Fruit fly (Drosophila melanogaster) whole organism, embryonic: ENCODE results near the gene CG7878.

Source experiments
- ATbp ChIP-seq: fragments of 200-800 bp; sonication (Bioruptor generic); optimal IDR thresholded peaks from 2 replicates; lab custom pipeline; 2017; ENCODE audit warnings: missing biosample characterization, mild to moderate bottlenecking, missing genetic modification characterization, missing genetic modification reagents
- C15 ChIP-seq: fragments of 200-800 bp; sonication (Bioruptor generic); IDR thresholded peaks from 3 replicates; pipeline ENCODE4 v1.3.6; 2022; ENCODE audit warnings: missing biosample characterization, missing genetic modification characterization
- CG10462 ChIP-seq: fragments of 200-800 bp; sonication (Bioruptor generic); optimal IDR thresholded peaks from 2 replicates; lab custom pipeline; 2016; ENCODE audit warnings: missing biosample characterization, missing genetic modification characterization
- CG11247 ChIP-seq: fragments of 200-800 bp; sonication (Bioruptor generic); IDR thresholded peaks from 2 replicates; pipeline ENCODE4 v1.3.6; 2022; ENCODE audit warnings: missing biosample characterization, missing genetic modification characterization
- CG11695 ChIP-seq: fragments of 200-800 bp; sonication (Bioruptor generic); IDR thresholded peaks from 3 replicates; pipeline ENCODE4 v1.3.6; 2022; ENCODE audit warnings: missing biosample characterization, missing genetic modification characterization
- CG14441 ChIP-seq: fragments of 200-800 bp; sonication (Bioruptor generic); IDR thresholded peaks from 2 replicates; pipeline ENCODE4 v1.3.6; 2022; ENCODE audit warnings: missing biosample characterization, missing genetic modification characterization
- CG1602 ChIP-seq: fragments of 200-800 bp; sonication (Bioruptor generic); optimal IDR thresholded peaks from 3 replicates; lab custom pipeline; 2016; ENCODE audit warnings: missing biosample characterization, missing genetic modification characterization
- CG17912 ChIP-seq: fragments of 200-800 bp; sonication (Bioruptor generic); optimal IDR thresholded peaks from 2 replicates; lab custom pipeline; 2018; ENCODE audit warnings: missing biosample characterization, mild to moderate bottlenecking, missing genetic modification characterization
- CG1832 ChIP-seq: fragments of 200-800 bp; sonication (Bioruptor generic); optimal IDR thresholded peaks from 2 replicates; lab custom pipeline; 2017; ENCODE audit warnings: missing biosample characterization, mild to moderate bottlenecking, missing genetic modification characterization, inconsistent platforms
- CG18476 ChIP-seq: fragments of 200-800 bp; sonication (Bioruptor generic); optimal IDR thresholded peaks from 2 replicates; lab custom pipeline; 2016; ENCODE audit warnings: missing biosample characterization, mild to moderate bottlenecking, missing genetic modification characterization
- CG18764 ChIP-seq: fragments of 200-800 bp; sonication (Bioruptor generic); optimal IDR thresholded peaks from 3 replicates; lab custom pipeline; 2016; ENCODE audit warnings: missing biosample characterization, missing genetic modification characterization
- CG2712 ChIP-seq: fragments of 200-800 bp; optimal IDR thresholded peaks from 3 replicates; lab custom pipeline; 2019; ENCODE audit warnings: missing biosample characterization, mild to moderate bottlenecking, missing genetic modification characterization, moderate library complexity
- CG2875 ChIP-seq: fragments of 200-800 bp; sonication (Bioruptor generic); optimal IDR thresholded peaks from 2 replicates; lab custom pipeline; 2017; ENCODE audit warnings: missing biosample characterization, mild to moderate bottlenecking, missing genetic modification characterization, missing genetic modification reagents
- CG30403 ChIP-seq: fragments of 200-800 bp; sonication (Bioruptor generic); optimal IDR thresholded peaks from 3 replicates; lab custom pipeline; 2016; ENCODE audit warnings: missing biosample characterization, missing genetic modification characterization
- CG31388 ChIP-seq: fragments of 200-800 bp; sonication (Bioruptor generic); optimal IDR thresholded peaks from 2 replicates; lab custom pipeline; 2016; ENCODE audit warnings: missing biosample characterization, missing genetic modification characterization
- CG42726 ChIP-seq: fragments of 200-800 bp; sonication (Bioruptor generic); IDR thresholded peaks from 2 replicates; pipeline ENCODE4 v1.3.6; 2022; ENCODE audit warnings: missing biosample characterization, missing genetic modification characterization; ENCODE audit not compliant: partially characterized antibody
- CG5180 ChIP-seq: fragments of 200-800 bp; sonication (Bioruptor generic); optimal IDR thresholded peaks from 3 replicates; lab custom pipeline; 2017; ENCODE audit warnings: missing biosample characterization, missing genetic modification characterization, mild to moderate bottlenecking, moderate library complexity, missing genetic modification reagents
- CG6272 ChIP-seq: fragments of 200-800 bp; sonication (Bioruptor generic); IDR thresholded peaks from 2 replicates; pipeline ENCODE4 v1.3.6; 2022; ENCODE audit warnings: missing biosample characterization, missing genetic modification characterization
- CG6683 ChIP-seq: fragments of 200-800 bp; sonication (Bioruptor generic); optimal IDR thresholded peaks from 2 replicates; lab custom pipeline; 2017; ENCODE audit warnings: missing biosample characterization, mild to moderate bottlenecking, missing genetic modification characterization, missing genetic modification reagents
- Elba2 ChIP-seq: fragments of 200-800 bp; sonication (Bioruptor generic); optimal IDR thresholded peaks from 3 replicates; lab custom pipeline; 2016; ENCODE audit warnings: missing biosample characterization, missing genetic modification characterization
- NC2α ChIP-seq: fragments of 200-800 bp; sonication (Bioruptor generic); optimal IDR thresholded peaks from 2 replicates; lab custom pipeline; 2016; ENCODE audit warnings: missing biosample characterization, missing genetic modification characterization
- Neu2 ChIP-seq: fragments of 200-800 bp; sonication (Bioruptor generic); optimal IDR thresholded peaks from 3 replicates; lab custom pipeline; 2016; ENCODE audit warnings: missing biosample characterization, missing genetic modification characterization, borderline replicate concordance
- Oaz ChIP-seq: fragments of 200-800 bp; sonication (Bioruptor generic); IDR thresholded peaks from 2 replicates; pipeline ENCODE4 v1.3.6; 2022; ENCODE audit warnings: missing biosample characterization, missing genetic modification characterization
- Rx ChIP-seq: fragments of 200-800 bp; sonication (Bioruptor generic); IDR thresholded peaks from 2 replicates; pipeline ENCODE4 v1.3.6; 2022; ENCODE audit warnings: missing biosample characterization, missing genetic modification characterization
- Sry-β ChIP-seq: fragments of 200-800 bp; sonication (Bioruptor generic); optimal IDR thresholded peaks from 2 replicates; lab custom pipeline; 2018; ENCODE audit warnings: missing biosample characterization, mild to moderate bottlenecking, missing genetic modification characterization, moderate library complexity
- TFAM ChIP-seq: fragments of 200-800 bp; sonication (Bioruptor generic); optimal IDR thresholded peaks from 2 replicates; lab custom pipeline; 2017; ENCODE audit warnings: missing biosample characterization, missing genetic modification characterization, inconsistent platforms
- Vsx1 ChIP-seq: fragments of 200-800 bp; sonication (Bioruptor generic); optimal IDR thresholded peaks from 2 replicates; lab custom pipeline; 2017; ENCODE audit warnings: missing biosample characterization, mild to moderate bottlenecking, missing genetic modification characterization, missing genetic modification reagents
- dmrt11E ChIP-seq: fragments of 200-800 bp; sonication (Bioruptor generic); optimal IDR thresholded peaks from 3 replicates; lab custom pipeline; 2018; ENCODE audit warnings: missing biosample characterization, mild to moderate bottlenecking, missing genetic modification characterization, moderate library complexity
- dysf ChIP-seq: fragments of 200-800 bp; sonication (Bioruptor generic); IDR thresholded peaks from 3 replicates; pipeline ENCODE4 v1.3.6; 2022; ENCODE audit warnings: missing biosample characterization, missing genetic modification characterization
- gsb-n ChIP-seq: fragments of 200-800 bp; sonication (Bioruptor generic); optimal IDR thresholded peaks from 3 replicates; lab custom pipeline; 2018; ENCODE audit warnings: missing biosample characterization, mild to moderate bottlenecking, missing genetic modification characterization
- her ChIP-seq: fragments of 200-800 bp; sonication (Bioruptor generic); optimal IDR thresholded peaks from 2 replicates; lab custom pipeline; 2016; ENCODE audit warnings: missing biosample characterization, missing genetic modification characterization
- ind ChIP-seq: fragments of 200-800 bp; sonication (Bioruptor generic); optimal IDR thresholded peaks from 3 replicates; lab custom pipeline; 2016; ENCODE audit warnings: missing biosample characterization, missing genetic modification characterization
- kah ChIP-seq: fragments of 200-800 bp; sonication (Bioruptor generic); optimal IDR thresholded peaks from 2 replicates; lab custom pipeline; 2018; ENCODE audit warnings: missing biosample characterization, mild to moderate bottlenecking, missing genetic modification characterization
- pzg ChIP-seq: fragments of 200-800 bp; sonication (Bioruptor generic); optimal IDR thresholded peaks from 3 replicates; lab custom pipeline; 2018; ENCODE audit warnings: missing biosample characterization, mild to moderate bottlenecking, missing genetic modification characterization, moderate library complexity
- repo ChIP-seq: fragments of 200-800 bp; sonication (Bioruptor generic); optimal IDR thresholded peaks from 2 replicates; lab custom pipeline; 2016; ENCODE audit warnings: missing biosample characterization, missing genetic modification characterization
- tin ChIP-seq: fragments of 200-800 bp; sonication (Bioruptor generic); optimal IDR thresholded peaks from 3 replicates; lab custom pipeline; 2016; ENCODE audit warnings: missing biosample characterization, missing genetic modification characterization
- zen ChIP-seq: fragments of 200-800 bp; sonication (Bioruptor generic); optimal IDR thresholded peaks from 3 replicates; lab custom pipeline; 2018; ENCODE audit warnings: missing biosample characterization, mild to moderate bottlenecking, missing genetic modification characterization, moderate library complexity

Gene CG7878

DNA sequence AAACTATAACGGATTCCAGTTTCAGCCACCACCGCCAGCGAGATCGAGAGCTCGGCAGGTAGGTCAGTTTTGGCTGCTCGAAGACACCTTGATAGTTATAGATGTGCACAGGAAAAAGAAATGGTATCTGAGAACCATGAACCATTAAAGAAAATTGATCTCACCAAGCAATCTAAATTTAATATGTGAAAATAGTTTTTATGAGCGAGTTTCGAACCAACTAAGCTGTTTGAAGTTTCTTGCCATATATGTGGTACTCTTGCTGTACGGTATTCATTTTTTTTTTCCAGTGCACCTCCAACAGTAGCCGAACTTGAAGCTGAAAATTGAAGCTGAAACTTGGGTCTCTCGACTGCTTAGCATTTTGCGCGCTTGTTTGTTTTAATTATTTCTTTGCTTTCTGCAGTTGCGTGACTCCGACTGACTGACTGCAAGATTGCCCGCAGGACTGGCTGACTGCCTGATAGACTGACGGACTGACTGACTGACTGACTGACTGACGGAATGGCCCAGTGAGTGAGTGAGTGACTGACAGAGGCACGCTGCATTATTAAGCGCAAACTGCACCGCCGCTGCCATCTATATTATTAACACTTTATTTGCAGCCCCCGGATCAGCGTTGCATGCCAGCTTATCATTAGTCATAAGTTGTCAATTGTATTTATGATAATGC is 49.1 kb downstream of the CG7878 start (continued):
- no peak for TF ChIP-seq CG31388
- TF ChIP-seq CG1832 (GFP tag; lab: Kevin White, UChicago) = no peak
- TF ChIP-seq CG2712 (tag; lab: Kevin White, UChicago) = peak; percentile 65
- TF ChIP-seq CG17912 (GFP tag; lab: Kevin White, UChicago) = no peak
- peak; percentile 51 for TF ChIP-seq dysf
- no peak for TF ChIP-seq CG42726 (GFP tag; lab: Robert Waterston, UW)
- TF ChIP-seq CG30403 (GFP tag; lab: Kevin White, UChicago) = peak; percentile 50
- TF ChIP-seq ATbp (GFP tag; lab: Kevin White, UChicago) = peak; percentile 48
- no peak for TF ChIP-seq CG6272 (GFP tag; lab: Robert Waterston, UW)
- TF ChIP-seq pzg = no peak
- no peak for TF ChIP-seq CG11247 (GFP tag; lab: Robert Waterston, UW)
- TF ChIP-seq zen (tag; lab: Kevin White, UChicago) = no peak
- no peak for TF ChIP-seq kah
- TF ChIP-seq CG5180 (GFP tag; lab: Kevin White, UChicago) = no peak
- TF ChIP-seq Elba2 (GFP tag; lab: Kevin White, UChicago) = no peak
- TF ChIP-seq CG18764 (GFP tag; lab: Kevin White, UChicago) = no peak
- TF ChIP-seq NC2α (GFP tag; lab: Kevin White, UChicago) = no peak
- TF ChIP-seq CG14441 (GFP tag; lab: Robert Waterston, UW) = peak; percentile 41; the same call in 1 of the 2 replicates
- 0 out of 3 replicates have a peak, but pooled peaks have one; percentile 26 for TF ChIP-seq CG11695 (GFP tag; lab: Robert Waterston, UW)
- no peak for TF ChIP-seq TFAM (GFP tag; lab: Kevin White, UChicago)
- peak; percentile 24 for TF ChIP-seq ind (GFP tag; lab: Kevin White, UChicago)
- no peak for TF ChIP-seq CG6683 (GFP tag; lab: Kevin White, UChicago)
- no peak for TF ChIP-seq Sry-β (GFP tag; lab: Kevin White, UChicago)
- no peak for TF ChIP-seq her (GFP tag; lab: Kevin White, UChicago)
- peak; percentile 48 for TF ChIP-seq CG2875 (GFP tag; lab: Kevin White, UChicago)
- no peak for TF ChIP-seq Neu2 (GFP tag; lab: Kevin White, UChicago)
- peak; percentile 40; the same call in 1 of the 2 replicates for TF ChIP-seq Rx (GFP tag; lab: Robert Waterston, UW)
- TF ChIP-seq tin (GFP tag; lab: Kevin White, UChicago) = peak; percentile 47
- TF ChIP-seq Vsx1 = no peak
- peak; percentile 71 for TF ChIP-seq dmrt11E
- TF ChIP-seq C15 (GFP tag; lab: Robert Waterston, UW) = no peak
- TF ChIP-seq CG10462 (GFP tag; lab: Kevin White, UChicago) = no peak
- TF ChIP-seq repo (GFP tag; lab: Kevin White, UChicago) = no peak
- TF ChIP-seq CG18476 (GFP tag; lab: Kevin White, UChicago) = no peak
- TF ChIP-seq gsb-n = peak; percentile 54
- peak; percentile 36 for TF ChIP-seq CG1602 (GFP tag; lab: Kevin White, UChicago)
- TF ChIP-seq Oaz (GFP tag; lab: Robert Waterston, UW) = no peak
- TF ChIP-seq, all 482 proteins: peak for 151
